Fruit fly (Drosophila melanogaster) S2 (cell line): ENCODE measurements around the gene Lcp65Ab1.

Source experiments
- CG8478 ChIP-seq: fragments of >200 bp; optimal IDR thresholded peaks from 2 replicates; lab custom pipeline; 2018
- CTCF ChIP-seq, 2 experiments: fragments of >200 bp; optimal IDR thresholded peaks; 2 replicates each; lab custom pipeline; 2018

Lcp65Ab1 gene

dm6 chr3L:6154951-6155394, 5.6 kb downstream of the Lcp65Ab1 start:
- no peak for TF ChIP-seq CG8478 (lab: Kevin White, UChicago)
- no peak for TF ChIP-seq CTCF (optimal IDR thresholded peaks at IDR 0.05; lab: Kevin White, UChicago)

dm6 chr3L:6157327-6158032, 8.1 kb downstream of the Lcp65Ab1 start, which contains the start of gene CG13297:
TSS of gene CG13297 (minus strand) at chr3L:6157377.
- no peak for TF ChIP-seq CTCF (optimal IDR thresholded peaks at IDR 0.05; lab: Kevin White, UChicago)
- TF ChIP-seq CG8478 (lab: Kevin White, UChicago) = no peak

- TF ChIP-seq CTCF (optimal IDR thresholded peaks at IDR 0.05; lab: Kevin White, UChicago) = no peak
- TF ChIP-seq CG8478 (lab: Kevin White, UChicago) = no peak
These were observed 9.2 kb downstream of the Lcp65Ab1 start, which contains the start of gene Cpr65Ay for dm6 chr3L:6158530-6158929. TSS of gene Cpr65Ay (minus strand) at chr3L:6158630.

dm6 chr3L:6159863-6160262, 10.5 kb downstream of the Lcp65Ab1 start:
- TF ChIP-seq CG8478 (lab: Kevin White, UChicago) = no peak
- no peak for TF ChIP-seq CTCF (optimal IDR thresholded peaks at IDR 0.05; lab: Kevin White, UChicago)

- TF ChIP-seq CTCF (optimal IDR thresholded peaks at IDR 0.05; lab: Kevin White, UChicago) = no peak
- no peak for TF ChIP-seq CG8478 (lab: Kevin White, UChicago)
These were observed 11.2 kb downstream of the Lcp65Ab1 start, which contains the start of gene Cpr65Az for dm6 chr3L:6160514-6160913. TSS of gene Cpr65Az (plus strand) at chr3L:6160814.

- no peak for TF ChIP-seq CTCF (optimal IDR thresholded peaks at IDR 0.05; lab: Kevin White, UChicago)
- no peak for TF ChIP-seq CG8478 (lab: Kevin White, UChicago)
These were observed 12.6 kb downstream of the Lcp65Ab1 start for dm6 chr3L:6161997-6162396.

- no peak for TF ChIP-seq CTCF (optimal IDR thresholded peaks at IDR 0.05; lab: Kevin White, UChicago)
- TF ChIP-seq CG8478 (lab: Kevin White, UChicago) = no peak
These were observed 13.3 kb downstream of the Lcp65Ab1 start, which contains the start of gene Prdm13 for dm6 chr3L:6162483-6163128. TSS of gene Prdm13 (plus strand) at chr3L:6163127.

- TF ChIP-seq CTCF (optimal IDR thresholded peaks at IDR 0.05; lab: Kevin White, UChicago) (no peak), CG8478 (lab: Kevin White, UChicago) (no peak)
These were observed 24.5 kb downstream of the Lcp65Ab1 start, which contains the start of the genes fmt and CG7376 for dm6 chr3L:6173826-6174255. TSS of gene fmt (minus strand) at chr3L:6173880. TSS of gene CG7376 (plus strand) at chr3L:6174248.

- TF ChIP-seq CTCF (optimal IDR thresholded peaks at IDR 0.05; lab: Kevin White, UChicago) (no peak), CG8478 (lab: Kevin White, UChicago) (no peak)
These were observed 32.4 kb downstream of the Lcp65Ab1 start, which contains the start of gene CG10274 for dm6 chr3L:6181776-6182175. TSS of gene CG10274 (minus strand) at chr3L:6181829.

dm6 chr3L:6184884-6185438, 35.6 kb downstream of the Lcp65Ab1 start, which contains the start of the genes D19B and CG43293:
TSS of gene D19B (minus strand) at chr3L:6184920.
TSS of gene CG43293 (plus strand) at chr3L:6185189.
- TF ChIP-seq CTCF (optimal IDR thresholded peaks at IDR 0.05; lab: Kevin White, UChicago) (peak; percentile 30 to 53), CG8478 (lab: Kevin White, UChicago) (no peak)

dm6 chr3L:6188995-6189927, 39.9 kb downstream of the Lcp65Ab1 start, which contains the start of the genes D19A and CG7386:
TSS of gene D19A (minus strand) at chr3L:6189123.
TSS of gene CG7386 (plus strand) at chr3L:6189745.
- TF ChIP-seq CTCF (optimal IDR thresholded peaks at IDR 0.05; lab: Kevin White, UChicago) (no peak), CG8478 (lab: Kevin White, UChicago) (no peak)

- TF ChIP-seq CTCF (optimal IDR thresholded peaks at IDR 0.05; lab: Kevin White, UChicago) (peak in 1 of 2 experiments; percentile 4), CG8478 (lab: Kevin White, UChicago) (no peak)
These were observed 43.6 kb downstream of the Lcp65Ab1 start, which contains the start of the genes Sf3b6 and Tnpo for dm6 chr3L:6192822-6193555. TSS of gene Sf3b6 (minus strand) at chr3L:6193179. TSS of gene Tnpo (plus strand) at chr3L:6193480.
